Fruit fly (Drosophila melanogaster) whole organism: ENCODE results near the gene Lsp2.

Experiments
- CG8478 ChIP-seq: fragments of >200 bp; optimal IDR thresholded peaks from 2 replicates; lab custom pipeline; 2018; ENCODE audit warnings: inconsistent platforms
- Dll ChIP-seq: fragments of >200 bp; optimal IDR thresholded peaks from 2 replicates; lab custom pipeline; 2017
- psq ChIP-seq: fragments of >200 bp; optimal IDR thresholded peaks from 2 replicates; lab custom pipeline; 2017
- usp ChIP-seq: fragments of >200 bp; optimal IDR thresholded peaks from 2 replicates; lab custom pipeline; 2017; ENCODE audit warnings: missing biosample characterization, missing genetic modification characterization, mixed read lengths

- no peak for TF ChIP-seq usp (GFP tag; lab: Kevin White, UChicago)
- no peak for TF ChIP-seq CG8478 (lab: Kevin White, UChicago)
- no peak for TF ChIP-seq Dll (lab: Kevin White, UChicago)
- no peak for TF ChIP-seq psq (lab: Kevin White, UChicago)
Observed at dm6 chr3L:12163082-12163481, 33.9 kb downstream of the Lsp2 start.
